Worm (Caenorhabditis elegans) whole organism, L4 larva: ENCODE data around the gene C03B1.4.

ENCODE experiments used
- Y105C5A.15 ChIP-seq: fragments of 200-800 bp; sonication (Bioruptor generic); IDR thresholded peaks from 2 replicates; pipeline ENCODE4 v1.3.6; 2022; ENCODE audit warnings: missing genetic modification characterization, missing compliant biosample characterization
- Y75B8A.6 ChIP-seq: fragments of 200-800 bp; sonication (Bioruptor generic); IDR thresholded peaks from 2 replicates; pipeline ENCODE4 v1.3.6; 2022; ENCODE audit warnings: missing genetic modification reagents, missing genetic modification characterization, missing compliant biosample characterization
- ama-1 ChIP-seq: fragments of 150-350 bp; optimal IDR thresholded peaks from 2 replicates; lab custom pipeline; 2014; ENCODE audit warnings: inconsistent platforms, mixed read lengths
- attf-4 ChIP-seq: sonication (generic microtip); optimal IDR thresholded peaks from 3 replicates; lab custom pipeline; 2017; ENCODE audit warnings: missing biosample characterization, missing genetic modification characterization
- ceh-20 ChIP-seq: fragments of 200-800 bp; sonication (Bioruptor generic); IDR thresholded peaks from 2 replicates; pipeline ENCODE4 v1.3.6; 2022; ENCODE audit warnings: missing genetic modification reagents, missing genetic modification characterization, missing compliant biosample characterization
- lim-7 ChIP-seq: fragments of 200-800 bp; sonication (Bioruptor generic); IDR thresholded peaks from 2 replicates; pipeline ENCODE4 v1.3.6; 2022; ENCODE audit warnings: missing genetic modification characterization, missing compliant biosample characterization
- lin-29 ChIP-seq: fragments of 200-800 bp; sonication (Bioruptor generic); IDR thresholded peaks from 2 replicates; pipeline ENCODE4 v1.3.6; 2022; ENCODE audit warnings: missing genetic modification reagents, missing genetic modification characterization, missing compliant biosample characterization
- mxl-3 ChIP-seq: fragments of 200-800 bp; sonication (Bioruptor generic); optimal IDR thresholded peaks from 2 replicates; lab custom pipeline; 2018; ENCODE audit warnings: mild to moderate bottlenecking, missing genetic modification characterization, missing compliant biosample characterization
- nhr-76 ChIP-seq: fragments of 150-350 bp; optimal IDR thresholded peaks from 2 replicates; lab custom pipeline; 2014; ENCODE audit warnings: missing biosample characterization, missing genetic modification characterization
- unc-62 ChIP-seq, 3 experiments: fragments of 150-350 bp in 1 of 3; sonication (generic microtip); optimal IDR thresholded peaks in 2 of 3; peaks in 1 of 3; 1 replicate in 1 of 3; 2 replicates in 2 of 3; lab custom pipeline; 2014 to 2017; ENCODE audit warnings: missing biosample characterization in 3 of 3, missing genetic modification characterization in 3 of 3, missing genetic modification reagents in 3 of 3, missing genotype in 1 of 3

The C03B1.4 gene

DNA sequence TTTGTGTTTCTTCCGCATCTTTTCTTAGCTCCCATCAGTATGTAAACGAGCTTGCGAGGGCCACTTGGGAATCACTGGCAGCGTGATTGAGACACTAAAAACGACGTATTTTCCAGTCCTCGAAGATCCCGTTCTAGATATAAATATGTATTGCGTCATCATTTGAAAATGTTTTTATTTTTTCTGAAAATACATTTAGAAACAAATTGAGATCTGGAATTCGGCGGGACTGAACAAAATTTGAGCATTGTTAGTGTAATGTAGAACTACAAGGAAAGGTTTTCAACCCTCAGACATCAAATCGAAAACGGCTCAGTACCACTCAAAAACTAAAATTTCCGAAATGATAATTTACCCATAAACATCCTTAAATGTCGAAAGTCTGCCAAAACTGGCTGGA, 49.3 kb downstream of the C03B1.4 start:
- TF ChIP-seq Y75B8A.6 (GFP tag; lab: Robert Waterston, UW) (no peak), lin-29 (GFP tag; lab: Robert Waterston, UW) (no peak), mxl-3 (GFP tag; lab: Kevin White, UChicago) (no peak), attf-4 (tag; lab: Kevin White, UChicago) (no peak), ceh-20 (GFP tag; lab: Robert Waterston, UW) (peak; percentile 66; the same call in 1 of the 2 replicates), lim-7 (no peak), unc-62 (GFP tag; optimal IDR thresholded peaks at IDR 0.05 in 1 of 2; lab: Kevin White, UChicago) (peak in 1 of 2 experiments; percentile 56), unc-62 (tag; optimal IDR thresholded peaks at IDR 0.05; lab: Kevin White, UChicago) (no peak), Y105C5A.15 (GFP tag; lab: Robert Waterston, UW) (no peak), ama-1 (lab: Kevin White, UChicago) (no peak), nhr-76 (tag; lab: Kevin White, UChicago) (no peak)
- TF ChIP-seq, all 104 proteins: peak for 2
